Worm (Caenorhabditis elegans) whole organism, mixed stage, embryonic: Measurements from ENCODE around the gene T26H5.14.

ENCODE experiments used
- M03D4.4 ChIP-seq: sonication (generic microtip); optimal IDR thresholded peaks from 2 replicates; lab custom pipeline; 2017; ENCODE audit warnings: mild to moderate bottlenecking, missing genetic modification characterization, missing compliant biosample characterization
- bed-3 ChIP-seq: fragments of 200-800 bp; sonication (Bioruptor generic); optimal IDR thresholded peaks from 3 replicates; lab custom pipeline; 2018; ENCODE audit warnings: mild to moderate bottlenecking, missing genetic modification characterization, moderate library complexity, missing compliant biosample characterization
- blmp-1 ChIP-seq: fragments of 150-350 bp; optimal IDR thresholded peaks from 2 replicates; lab custom pipeline; 2014; ENCODE audit warnings: missing biosample characterization, missing genetic modification characterization
- ceh-39 ChIP-seq: fragments of 150-350 bp; optimal IDR thresholded peaks from 2 replicates; lab custom pipeline; 2014; ENCODE audit warnings: missing biosample characterization, missing genetic modification characterization
- ceh-43 ChIP-seq: fragments of 200-800 bp; sonication (Bioruptor generic); optimal IDR thresholded peaks from 2 replicates; lab custom pipeline; 2018; ENCODE audit warnings: mild to moderate bottlenecking, missing genetic modification characterization, moderate library complexity, missing compliant biosample characterization
- ces-1 ChIP-seq: fragments of 150-350 bp; optimal IDR thresholded peaks from 2 replicates; lab custom pipeline; 2014; ENCODE audit warnings: missing biosample characterization, missing genetic modification reagents, missing genetic modification characterization
- drap-1 ChIP-seq: fragments of 200-800 bp; sonication (Bioruptor generic); optimal IDR thresholded peaks from 3 replicates; lab custom pipeline; 2018; ENCODE audit warnings: mild to moderate bottlenecking, missing genetic modification characterization, missing compliant biosample characterization
- elt-1 ChIP-seq: sonication (generic microtip); optimal IDR thresholded peaks from 2 replicates; lab custom pipeline; 2017; ENCODE audit warnings: missing genetic modification characterization, mild to moderate bottlenecking, missing compliant biosample characterization, antibody characterized with exemption, moderate library complexity, borderline replicate concordance; ENCODE audit not compliant: insufficient read depth
- hlh-1 ChIP-seq: fragments of 150-350 bp; optimal IDR thresholded peaks from 2 replicates; lab custom pipeline; 2014; ENCODE audit warnings: missing biosample characterization, missing genetic modification reagents, missing genetic modification characterization
- lin-13 ChIP-seq: fragments of 150-350 bp; optimal IDR thresholded peaks from 2 replicates; lab custom pipeline; 2014; ENCODE audit warnings: missing biosample characterization, missing genetic modification characterization
- lin-32 ChIP-seq: fragments of 200-800 bp; sonication (Bioruptor generic); optimal IDR thresholded peaks from 2 replicates; lab custom pipeline; 2018; ENCODE audit warnings: mild to moderate bottlenecking, missing genetic modification characterization, missing compliant biosample characterization
- lsy-2 ChIP-seq: fragments of 150-350 bp; optimal IDR thresholded peaks from 2 replicates; lab custom pipeline; 2014; ENCODE audit warnings: missing biosample characterization, missing genetic modification characterization
- mab-5 ChIP-seq: fragments of 150-350 bp; optimal IDR thresholded peaks from 2 replicates; lab custom pipeline; 2014; ENCODE audit warnings: missing biosample characterization, missing genetic modification characterization
- nhr-12 ChIP-seq: fragments of 150-350 bp; optimal IDR thresholded peaks from 2 replicates; lab custom pipeline; 2014; ENCODE audit warnings: missing biosample characterization, missing genetic modification characterization
- nhr-2 ChIP-seq: fragments of 150-350 bp; optimal IDR thresholded peaks from 2 replicates; lab custom pipeline; 2014; ENCODE audit warnings: missing biosample characterization, missing genetic modification characterization
- nhr-237 ChIP-seq: fragments of 150-350 bp; optimal IDR thresholded peaks from 2 replicates; lab custom pipeline; 2014; ENCODE audit warnings: missing biosample characterization, missing genetic modification characterization
- nhr-28 ChIP-seq: fragments of 150-350 bp; optimal IDR thresholded peaks from 2 replicates; lab custom pipeline; 2014; ENCODE audit warnings: missing biosample characterization, missing genetic modification characterization
- nhr-76 ChIP-seq: sonication (generic microtip); optimal IDR thresholded peaks from 2 replicates; lab custom pipeline; 2017; ENCODE audit warnings: missing biosample characterization, missing genetic modification characterization
- pha-4 ChIP-seq: fragments of 150-350 bp; optimal IDR thresholded peaks from 2 replicates; lab custom pipeline; 2018; ENCODE audit warnings: missing biosample characterization, missing genetic modification reagents, missing genetic modification characterization
- sem-2 ChIP-seq: fragments of 200-800 bp; sonication (Bioruptor generic); optimal IDR thresholded peaks from 2 replicates; lab custom pipeline; 2018; ENCODE audit warnings: mild to moderate bottlenecking, missing genetic modification characterization, missing compliant biosample characterization
- sptf-1 ChIP-seq: sonication (generic microtip); optimal IDR thresholded peaks from 2 replicates; lab custom pipeline; 2017; ENCODE audit warnings: mild to moderate bottlenecking, missing genetic modification characterization, moderate library complexity, missing compliant biosample characterization
- tbx-8 ChIP-seq: fragments of 200-800 bp; sonication (Bioruptor generic); optimal IDR thresholded peaks from 2 replicates; lab custom pipeline; 2018; ENCODE audit warnings: mild to moderate bottlenecking, missing genetic modification characterization, moderate library complexity, missing compliant biosample characterization
- unc-120 ChIP-seq: sonication (generic microtip); optimal IDR thresholded peaks from 2 replicates; lab custom pipeline; 2017; ENCODE audit warnings: missing genetic modification characterization, missing compliant biosample characterization; ENCODE audit not compliant: poor library complexity, severe bottlenecking
- unc-62 ChIP-seq: fragments of 150-350 bp; optimal IDR thresholded peaks from 2 replicates; lab custom pipeline; 2014; ENCODE audit warnings: missing biosample characterization, missing genetic modification reagents, missing genetic modification characterization
- zip-8 ChIP-seq: fragments of 150-350 bp; optimal IDR thresholded peaks from 2 replicates; lab custom pipeline; 2014; ENCODE audit warnings: missing biosample characterization, missing genetic modification characterization
- ztf-11 ChIP-seq: fragments of 150-350 bp; optimal IDR thresholded peaks from 2 replicates; lab custom pipeline; 2014; ENCODE audit warnings: missing biosample characterization, missing genetic modification characterization

The T26H5.14 gene

ce11 chrV:15448865-15449264 lies at the start of gene T26H5.14:
TSS of gene T26H5.14 (plus strand) at chrV:15449165.
- TF ChIP-seq pha-4 = no peak
- no peak for TF ChIP-seq mab-5 (tag; lab: Kevin White, UChicago)
- TF ChIP-seq nhr-237 (tag; lab: Kevin White, UChicago) = no peak
- TF ChIP-seq ceh-43 (GFP tag; lab: Kevin White, UChicago) = no peak
- no peak for TF ChIP-seq lsy-2
- TF ChIP-seq ztf-11 = no peak
- TF ChIP-seq sem-2 = no peak
- TF ChIP-seq nhr-2 (tag; lab: Kevin White, UChicago) = no peak
- TF ChIP-seq unc-120 (tag; lab: Kevin White, UChicago) = no peak
- TF ChIP-seq lin-13 (tag; lab: Kevin White, UChicago) = no peak
- TF ChIP-seq M03D4.4 (tag; lab: Kevin White, UChicago) = no peak
- no peak for TF ChIP-seq unc-62 (GFP tag; lab: Kevin White, UChicago)
- no peak for TF ChIP-seq blmp-1

ce11 chrV:15399691-15400377 lies 49.1 kb upstream of the T26H5.14 start, which contains the start of the genes T06E6.15 and sri-7:
TSS of gene T06E6.15 (minus strand) at chrV:15399791.
TSS of gene sri-7 (plus strand) at chrV:15400327.
- TF ChIP-seq M03D4.4 (tag; lab: Kevin White, UChicago) = no peak

DNA sequence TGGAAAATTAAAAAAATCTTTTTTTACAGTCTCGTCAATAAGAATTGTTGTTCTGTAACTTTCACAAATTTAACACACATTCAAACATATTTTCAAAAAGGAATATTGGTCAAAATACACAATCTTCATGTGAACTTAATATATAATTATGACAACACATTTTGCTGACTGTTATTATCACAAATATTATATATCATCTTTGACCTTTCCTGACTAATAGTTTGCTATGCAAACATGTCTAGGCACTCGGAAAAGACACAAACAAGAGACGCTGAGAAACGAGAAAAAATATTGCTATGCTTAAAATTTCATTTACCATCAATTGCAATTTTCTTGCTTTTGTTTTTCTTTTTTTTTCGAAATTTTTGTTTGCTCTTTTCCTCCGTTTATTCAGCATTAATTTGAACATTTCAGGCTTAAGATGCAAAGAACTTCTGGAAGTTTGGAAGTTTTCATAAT lies 47.1 kb upstream of the T26H5.14 start, which contains the start of gene fbxa-135:
Gene fbxa-135 (plus strand): TSS at position 409 of the 459 bp plus-strand sequence.
- no peak for TF ChIP-seq nhr-2 (tag; lab: Kevin White, UChicago)

ce11 chrV:15404859-15405258 lies 44.1 kb upstream of the T26H5.14 start, which contains the start of gene srh-258:
TSS of gene srh-258 (plus strand) at chrV:15405159.
- TF ChIP-seq M03D4.4 (tag; lab: Kevin White, UChicago) (no peak), tbx-8 (GFP tag; lab: Kevin White, UChicago) (no peak), nhr-12 (tag; lab: Kevin White, UChicago) (no peak), ceh-39 (tag; lab: Kevin White, UChicago) (no peak), sptf-1 (tag; lab: Kevin White, UChicago) (no peak)

ce11 chrV:15406928-15407327 lies 42.0 kb upstream of the T26H5.14 start, which contains the start of gene srh-257:
TSS of gene srh-257 (plus strand) at chrV:15407228.
- TF ChIP-seq unc-120 (tag; lab: Kevin White, UChicago) (no peak), nhr-2 (tag; lab: Kevin White, UChicago) (no peak), nhr-28 (no peak), pha-4 (no peak), ceh-39 (tag; lab: Kevin White, UChicago) (no peak), bed-3 (GFP tag; lab: Kevin White, UChicago) (no peak), M03D4.4 (tag; lab: Kevin White, UChicago) (no peak), nhr-237 (tag; lab: Kevin White, UChicago) (no peak), lin-32 (no peak), lin-13 (tag; lab: Kevin White, UChicago) (no peak), unc-62 (GFP tag; lab: Kevin White, UChicago) (no peak)
- TF ChIP-seq, all 35 proteins: peak for 0

DNA sequence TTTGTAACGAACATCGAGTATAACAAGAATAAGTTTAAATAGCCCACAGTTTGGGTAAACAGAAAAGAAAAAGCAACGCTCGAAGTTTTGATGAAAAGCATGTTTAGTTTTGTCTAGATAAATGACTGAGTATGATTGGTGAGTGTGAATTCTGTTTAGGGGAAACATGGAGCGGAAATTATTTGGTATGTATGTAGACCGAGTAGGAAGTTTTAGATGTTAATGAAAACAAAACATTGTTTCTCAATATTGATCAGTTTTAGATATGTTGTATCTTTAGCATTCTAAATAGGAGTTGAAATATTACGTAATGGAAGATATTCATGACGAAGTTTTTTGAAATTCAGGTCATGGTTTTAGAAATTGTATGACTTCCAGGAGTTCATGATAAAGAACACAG lies 36.3 kb upstream of the T26H5.14 start, which contains the start of gene srbc-63:
Gene srbc-63 (minus strand): TSS at position 101 of the 400 bp plus-strand sequence.
- TF ChIP-seq lin-32 = no peak
- no peak for TF ChIP-seq M03D4.4 (tag; lab: Kevin White, UChicago)
- no peak for TF ChIP-seq nhr-76 (tag; lab: Kevin White, UChicago)
- no peak for TF ChIP-seq nhr-12 (tag; lab: Kevin White, UChicago)
- TF ChIP-seq lin-13 (tag; lab: Kevin White, UChicago) = no peak
- no peak for TF ChIP-seq tbx-8 (GFP tag; lab: Kevin White, UChicago)
- no peak for TF ChIP-seq ces-1 (GFP tag; lab: Kevin White, UChicago)
- no peak for TF ChIP-seq drap-1 (GFP tag; lab: Kevin White, UChicago)
- no peak for TF ChIP-seq hlh-1 (tag; lab: Kevin White, UChicago)
- TF ChIP-seq sem-2 = no peak
- TF ChIP-seq zip-8 (tag; lab: Kevin White, UChicago) = no peak
- no peak for TF ChIP-seq elt-1
- no peak for TF ChIP-seq ztf-11
- TF ChIP-seq unc-62 (GFP tag; lab: Kevin White, UChicago) = no peak
